Fruit fly (Drosophila melanogaster) whole organism, embryonic: ENCODE measurements around the gene CG10019.

Experiments used
- Atf6 ChIP-seq: fragments of 200-800 bp; sonication (Bioruptor generic); IDR thresholded peaks from 2 replicates; pipeline ENCODE4 v1.3.6; 2022; ENCODE audit warnings: missing biosample characterization, missing genetic modification characterization
- B-H2 ChIP-seq: fragments of 200-800 bp; sonication (Bioruptor generic); optimal IDR thresholded peaks from 2 replicates; lab custom pipeline; 2018; ENCODE audit warnings: missing biosample characterization, mild to moderate bottlenecking, missing genetic modification characterization
- C15 ChIP-seq: fragments of 200-800 bp; sonication (Bioruptor generic); IDR thresholded peaks from 3 replicates; pipeline ENCODE4 v1.3.6; 2022; ENCODE audit warnings: missing biosample characterization, missing genetic modification characterization
- CG11695 ChIP-seq: fragments of 200-800 bp; sonication (Bioruptor generic); IDR thresholded peaks from 3 replicates; pipeline ENCODE4 v1.3.6; 2022; ENCODE audit warnings: missing biosample characterization, missing genetic modification characterization
- CG12236 ChIP-seq: fragments of 200-800 bp; sonication (Bioruptor generic); optimal IDR thresholded peaks from 2 replicates; lab custom pipeline; 2016; ENCODE audit warnings: missing biosample characterization, missing genetic modification characterization
- CG13296 ChIP-seq: fragments of 200-800 bp; sonication (Bioruptor generic); optimal IDR thresholded peaks from 3 replicates; lab custom pipeline; 2018; ENCODE audit warnings: missing biosample characterization, mild to moderate bottlenecking, missing genetic modification characterization
- CG13424 ChIP-seq: fragments of 200-800 bp; sonication (Bioruptor generic); optimal IDR thresholded peaks from 2 replicates; lab custom pipeline; 2019; ENCODE audit warnings: missing biosample characterization, mild to moderate bottlenecking, missing genetic modification characterization, moderate library complexity
- CG14441 ChIP-seq: fragments of 200-800 bp; sonication (Bioruptor generic); IDR thresholded peaks from 2 replicates; pipeline ENCODE4 v1.3.6; 2022; ENCODE audit warnings: missing biosample characterization, missing genetic modification characterization
- CG15269 ChIP-seq: fragments of 200-800 bp; sonication (Bioruptor generic); optimal IDR thresholded peaks from 2 replicates; lab custom pipeline; 2018; ENCODE audit warnings: missing biosample characterization, mild to moderate bottlenecking, missing genetic modification characterization, moderate library complexity
- CG1529 ChIP-seq: fragments of 200-800 bp; sonication (Bioruptor generic); optimal IDR thresholded peaks from 3 replicates; lab custom pipeline; 2018; ENCODE audit warnings: missing biosample characterization, missing genetic modification characterization
- CG16813 ChIP-seq: fragments of 200-800 bp; sonication (Bioruptor generic); IDR thresholded peaks from 3 replicates; pipeline ENCODE4 v1.3.6; 2022; ENCODE audit warnings: missing biosample characterization, missing genetic modification characterization; ENCODE audit not compliant: partially characterized antibody
- CG17829 ChIP-seq: fragments of 200-800 bp; optimal IDR thresholded peaks from 2 replicates; lab custom pipeline; 2019; ENCODE audit warnings: missing biosample characterization, mild to moderate bottlenecking, missing genetic modification characterization, moderate library complexity
- CG18619 ChIP-seq: fragments of 200-800 bp; sonication (Bioruptor generic); optimal IDR thresholded peaks from 3 replicates; lab custom pipeline; 2017; ENCODE audit warnings: missing biosample characterization, mild to moderate bottlenecking, missing genetic modification characterization
- CG2199 ChIP-seq: fragments of 200-800 bp; sonication (Bioruptor generic); IDR thresholded peaks from 3 replicates; pipeline ENCODE4 v1.3.6; 2022; ENCODE audit warnings: missing biosample characterization, missing genetic modification characterization
- CG2712 ChIP-seq: fragments of 200-800 bp; optimal IDR thresholded peaks from 3 replicates; lab custom pipeline; 2019; ENCODE audit warnings: missing biosample characterization, mild to moderate bottlenecking, missing genetic modification characterization, moderate library complexity
- CG4707 ChIP-seq: fragments of 200-800 bp; sonication (Bioruptor generic); optimal IDR thresholded peaks from 2 replicates; lab custom pipeline; 2018; ENCODE audit warnings: missing biosample characterization, mild to moderate bottlenecking, missing genetic modification characterization, moderate library complexity
- CG4820 ChIP-seq: fragments of 200-800 bp; sonication (Bioruptor generic); optimal IDR thresholded peaks from 3 replicates; lab custom pipeline; 2016; ENCODE audit warnings: missing biosample characterization, missing genetic modification characterization
- CG6689 ChIP-seq: fragments of 200-800 bp; sonication (Bioruptor generic); IDR thresholded peaks from 2 replicates; pipeline ENCODE4 v1.3.6; 2022; ENCODE audit warnings: missing biosample characterization, missing genetic modification characterization
- CG6813 ChIP-seq: fragments of 200-800 bp; sonication (Bioruptor generic); optimal IDR thresholded peaks from 2 replicates; lab custom pipeline; 2017; ENCODE audit warnings: missing biosample characterization, missing genetic modification characterization, mild to moderate bottlenecking, moderate library complexity, missing genetic modification reagents
- CG8944 ChIP-seq: fragments of 200-800 bp; sonication (Bioruptor generic); optimal IDR thresholded peaks from 3 replicates; lab custom pipeline; 2016; ENCODE audit warnings: missing biosample characterization, missing genetic modification characterization
- CG9437 ChIP-seq: fragments of 200-800 bp; sonication (Bioruptor generic); optimal IDR thresholded peaks from 2 replicates; lab custom pipeline; 2018; ENCODE audit warnings: missing biosample characterization, mild to moderate bottlenecking, missing genetic modification characterization
- CG9876 ChIP-seq: fragments of 200-800 bp; sonication (Bioruptor generic); optimal IDR thresholded peaks from 2 replicates; lab custom pipeline; 2016; ENCODE audit warnings: missing biosample characterization, missing genetic modification characterization
- Dbx ChIP-seq: fragments of 200-800 bp; sonication (Bioruptor generic); IDR thresholded peaks from 3 replicates; pipeline ENCODE4 v1.3.6; 2022; ENCODE audit warnings: missing biosample characterization, missing genetic modification characterization
- E2f2 ChIP-seq: fragments of 200-800 bp; sonication (Bioruptor generic); IDR thresholded peaks from 2 replicates; pipeline ENCODE4 v1.3.6; 2022; ENCODE audit warnings: missing biosample characterization, missing genetic modification characterization
- Hey ChIP-seq: fragments of 200-800 bp; sonication (Bioruptor generic); optimal IDR thresholded peaks from 3 replicates; lab custom pipeline; 2018; ENCODE audit warnings: missing biosample characterization, mild to moderate bottlenecking, missing genetic modification characterization
- Mad ChIP-seq: fragments of 200-800 bp; sonication (Bioruptor generic); optimal IDR thresholded peaks from 2 replicates; lab custom pipeline; 2016; ENCODE audit warnings: missing biosample characterization, missing genetic modification characterization
- Myb ChIP-seq: fragments of 200-800 bp; sonication (Bioruptor generic); optimal IDR thresholded peaks from 2 replicates; lab custom pipeline; 2016; ENCODE audit warnings: missing biosample characterization, missing genetic modification characterization
- Nf-YB ChIP-seq: fragments of 200-800 bp; sonication (Bioruptor generic); optimal IDR thresholded peaks from 3 replicates; lab custom pipeline; 2019; ENCODE audit warnings: missing biosample characterization, mild to moderate bottlenecking, missing genetic modification characterization, moderate library complexity
- Poxn ChIP-seq: fragments of 200-800 bp; sonication (Bioruptor generic); IDR thresholded peaks from 2 replicates; pipeline ENCODE4 v1.3.6; 2022; ENCODE audit warnings: missing biosample characterization, missing genetic modification characterization
- Scr ChIP-seq: fragments of 200-800 bp; sonication (Bioruptor generic); IDR thresholded peaks from 2 replicates; pipeline ENCODE4 v1.3.6; 2022; ENCODE audit warnings: missing biosample characterization, missing genetic modification characterization; ENCODE audit not compliant: partially characterized antibody
- Sox100B ChIP-seq: fragments of 200-800 bp; sonication (Bioruptor generic); optimal IDR thresholded peaks from 3 replicates; lab custom pipeline; 2018; ENCODE audit warnings: missing biosample characterization, mild to moderate bottlenecking, missing genetic modification characterization
- Sry-β ChIP-seq: fragments of 200-800 bp; sonication (Bioruptor generic); optimal IDR thresholded peaks from 2 replicates; lab custom pipeline; 2018; ENCODE audit warnings: missing biosample characterization, mild to moderate bottlenecking, missing genetic modification characterization, moderate library complexity
- bowl ChIP-seq: fragments of 200-800 bp; sonication (Bioruptor generic); IDR thresholded peaks from 2 replicates; pipeline ENCODE4 v1.3.6; 2022; ENCODE audit warnings: missing biosample characterization, missing genetic modification characterization
- chn ChIP-seq: fragments of 200-800 bp; sonication (Bioruptor generic); optimal IDR thresholded peaks from 2 replicates; lab custom pipeline; 2016; ENCODE audit warnings: missing biosample characterization, missing genetic modification characterization
- crol ChIP-seq: fragments of 200-800 bp; sonication (Bioruptor generic); IDR thresholded peaks from 2 replicates; pipeline ENCODE4 v1.3.6; 2022; ENCODE audit warnings: missing biosample characterization, missing genetic modification characterization
- cwo ChIP-seq: fragments of 200-800 bp; sonication (Bioruptor generic); optimal IDR thresholded peaks from 3 replicates; lab custom pipeline; 2017; ENCODE audit warnings: missing biosample characterization, missing genetic modification characterization, mild to moderate bottlenecking, moderate library complexity, missing genetic modification reagents
- disco-r ChIP-seq: fragments of 200-800 bp; sonication (Bioruptor generic); optimal IDR thresholded peaks from 2 replicates; lab custom pipeline; 2016; ENCODE audit warnings: missing biosample characterization, missing genetic modification characterization
- fru ChIP-seq: fragments of >200 bp; optimal IDR thresholded peaks from 2 replicates; lab custom pipeline; 2017
- gsb-n ChIP-seq: fragments of 200-800 bp; sonication (Bioruptor generic); optimal IDR thresholded peaks from 3 replicates; lab custom pipeline; 2018; ENCODE audit warnings: missing biosample characterization, mild to moderate bottlenecking, missing genetic modification characterization
- mirr ChIP-seq: fragments of 200-800 bp; sonication (Bioruptor generic); optimal IDR thresholded peaks from 3 replicates; lab custom pipeline; 2018; ENCODE audit warnings: missing biosample characterization, mild to moderate bottlenecking, missing genetic modification characterization
- nerfin-2 ChIP-seq: fragments of 200-800 bp; sonication (Bioruptor generic); IDR thresholded peaks from 2 replicates; pipeline ENCODE4 v1.3.6; 2022; ENCODE audit warnings: missing biosample characterization, missing genetic modification characterization; ENCODE audit not compliant: partially characterized antibody
- otp ChIP-seq: fragments of 200-800 bp; sonication (Bioruptor generic); IDR thresholded peaks from 3 replicates; pipeline ENCODE4, ENCODE4 v1.3.6; 2022; ENCODE audit warnings: missing biosample characterization, missing genetic modification characterization
- pb ChIP-seq: fragments of 200-800 bp; sonication (Bioruptor generic); optimal IDR thresholded peaks from 3 replicates; lab custom pipeline; 2016; ENCODE audit warnings: missing biosample characterization, missing genetic modification characterization
- peb ChIP-seq: fragments of 200-800 bp; sonication (Bioruptor generic); IDR thresholded peaks from 2 replicates; pipeline ENCODE4 v1.3.6; 2022; ENCODE audit warnings: missing biosample characterization, missing genetic modification characterization
- salm ChIP-seq: fragments of 200-800 bp; sonication (Bioruptor generic); optimal IDR thresholded peaks from 2 replicates; lab custom pipeline; 2018; ENCODE audit warnings: missing biosample characterization, mild to moderate bottlenecking, missing genetic modification characterization
- sens-2 ChIP-seq: fragments of 200-800 bp; sonication (Bioruptor generic); IDR thresholded peaks from 2 replicates; pipeline ENCODE4 v1.3.6; 2022; ENCODE audit warnings: missing biosample characterization, missing genetic modification characterization
- sqz ChIP-seq: fragments of 200-800 bp; sonication (Bioruptor generic); optimal IDR thresholded peaks from 3 replicates; lab custom pipeline; 2018; ENCODE audit warnings: missing biosample characterization, mild to moderate bottlenecking, missing genetic modification characterization
- tio ChIP-seq: fragments of 200-800 bp; sonication (Bioruptor generic); optimal IDR thresholded peaks from 2 replicates; lab custom pipeline; 2017; ENCODE audit warnings: missing biosample characterization, missing genetic modification characterization, inconsistent platforms
- tll ChIP-seq, 2 experiments: fragments of 200-800 bp in 1 of 2; fragments of >200 bp in 1 of 2; sonication (Bioruptor generic) in 1 of 2; optimal IDR thresholded peaks; 2 replicates each; lab custom pipeline; 2017 to 2019; ENCODE audit warnings: missing biosample characterization in 2 of 2, missing genetic modification characterization in 2 of 2, mild to moderate bottlenecking in 1 of 2, moderate library complexity in 1 of 2
- tna ChIP-seq: fragments of 200-800 bp; sonication (Bioruptor generic); IDR thresholded peaks from 2 replicates; pipeline ENCODE4 v1.3.6; 2022; ENCODE audit warnings: missing biosample characterization, missing genetic modification characterization; ENCODE audit not compliant: partially characterized antibody

The CG10019 gene

DNA sequence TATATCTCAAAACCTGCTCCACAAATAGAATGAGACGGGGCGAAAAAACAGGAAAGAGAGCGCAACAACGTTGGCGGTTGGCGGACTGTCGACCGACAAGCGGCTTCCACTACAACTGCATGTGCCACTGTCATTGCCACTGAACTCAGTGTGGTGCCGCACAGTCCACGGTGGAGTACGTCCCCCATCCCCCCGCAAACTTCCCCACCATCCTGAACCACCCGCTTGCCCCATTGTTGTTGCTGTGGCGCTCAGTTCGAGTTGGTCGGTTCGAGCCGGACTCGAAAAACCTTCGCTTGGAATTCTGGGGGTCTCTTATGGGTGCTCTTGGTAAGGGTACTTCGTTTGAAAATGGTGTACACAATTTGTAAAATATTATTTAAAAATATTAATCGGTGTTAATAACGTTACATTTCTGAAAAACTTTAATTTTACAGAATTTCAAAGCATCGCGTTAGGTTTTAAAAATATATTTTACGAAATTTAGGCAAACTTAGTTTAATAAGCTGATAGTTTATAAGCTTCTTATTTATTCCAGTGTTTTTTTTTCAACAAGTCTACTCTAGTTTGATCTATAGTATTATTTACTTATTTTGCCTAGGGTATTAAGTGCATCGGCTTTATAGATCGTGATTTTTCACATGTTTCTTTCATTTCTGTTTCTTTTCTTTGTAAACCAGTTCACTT, 42.8 kb downstream of the CG10019 start (continued):
- TF ChIP-seq Sox100B (GFP tag; lab: Kevin White, UChicago) (peak; percentile 45), CG18619 (GFP tag; lab: Kevin White, UChicago) (peak; percentile 33), CG2712 (peak; percentile 79), pb (GFP tag; lab: Kevin White, UChicago) (no peak), CG16813 (GFP tag; lab: Robert Waterston, UW) (0 out of 3 replicates have a peak, but pooled peaks have one; percentile 25), crol (GFP tag; lab: Robert Waterston, UW) (peak; percentile 98), Hey (tag; lab: Kevin White, UChicago) (no peak), mirr (no peak), CG13424 (tag; lab: Kevin White, UChicago) (peak; percentile 75), CG9437 (GFP tag; lab: Kevin White, UChicago) (peak; percentile 59), CG15269 (tag; lab: Kevin White, UChicago) (peak; percentile 66), Scr (no peak), CG9876 (GFP tag; lab: Kevin White, UChicago) (no peak), CG4820 (GFP tag; lab: Kevin White, UChicago) (peak; percentile 34), Nf-YB (peak; percentile 52), CG13296 (GFP tag; lab: Kevin White, UChicago) (peak; percentile 43), CG11695 (peak; percentile 40; the same call in 2 of the 3 replicates), disco-r (GFP tag; lab: Kevin White, UChicago) (no peak), CG2199 (peak; percentile 86), otp (GFP tag; lab: Robert Waterston, UW) (0 out of 3 replicates have a peak, but pooled peaks have one; percentile 51), CG6689 (GFP tag; lab: Robert Waterston, UW) (peak; percentile 55; the same call in 1 of the 2 replicates), Atf6 (GFP tag; lab: Robert Waterston, UW) (0 out of 2 replicates have a peak, but pooled peaks have one; percentile 12), tna (GFP tag; lab: Robert Waterston, UW) (no peak), nerfin-2 (GFP tag; lab: Robert Waterston, UW) (no peak), CG14441 (GFP tag; lab: Robert Waterston, UW) (no peak), chn (GFP tag; lab: Kevin White, UChicago) (no peak), CG6813 (GFP tag; lab: Kevin White, UChicago) (peak; percentile 37), salm (tag; lab: Kevin White, UChicago) (peak; percentile 27), CG4707 (GFP tag; lab: Kevin White, UChicago) (no peak), tio (peak; percentile 55), sens-2 (GFP tag; lab: Robert Waterston, UW) (no peak), sqz (GFP tag; lab: Kevin White, UChicago) (peak; percentile 31), C15 (GFP tag; lab: Robert Waterston, UW) (no peak), Mad (GFP tag; lab: Kevin White, UChicago) (no peak), CG17829 (peak; percentile 50), Dbx (GFP tag; lab: Robert Waterston, UW) (no peak), peb (GFP tag; lab: Robert Waterston, UW) (no peak), CG1529 (GFP tag; lab: Kevin White, UChicago) (peak; percentile 60), gsb-n (tag; lab: Kevin White, UChicago) (peak; percentile 4), CG8944 (GFP tag; lab: Kevin White, UChicago) (no peak), bowl (GFP tag; lab: Robert Waterston, UW) (peak; percentile 71), fru (no peak), Poxn (GFP tag; lab: Robert Waterston, UW) (no peak), cwo (peak; percentile 58), B-H2 (GFP tag; lab: Kevin White, UChicago) (no peak), tll (GFP tag; optimal IDR thresholded peaks at IDR 0.05; lab: Kevin White, UChicago) (no peak), Myb (no peak), Sry-β (GFP tag; lab: Kevin White, UChicago) (no peak), E2f2 (GFP tag; lab: Robert Waterston, UW) (no peak), CG12236 (GFP tag; lab: Kevin White, UChicago) (no peak)
